Fruit fly (Drosophila melanogaster) whole organism, embryonic: ENCODE results near the gene CG4009.
A peak's percentile ranks its signal among the peaks of the same experiment; 100 is the strongest.

Experiments
- Atf3 ChIP-seq: fragments of 200-800 bp; sonication (Bioruptor generic); optimal IDR thresholded peaks from 3 replicates; lab custom pipeline; 2016; ENCODE audit warnings: missing biosample characterization, missing genetic modification characterization
- CG10267 ChIP-seq: fragments of 200-800 bp; sonication (Bioruptor generic); optimal IDR thresholded peaks from 2 replicates; lab custom pipeline; 2018; ENCODE audit warnings: missing biosample characterization, mild to moderate bottlenecking, missing genetic modification characterization, moderate library complexity
- CG11456 ChIP-seq: fragments of 200-800 bp; sonication (Bioruptor generic); IDR thresholded peaks from 3 replicates; pipeline ENCODE4 v1.3.6; 2022; ENCODE audit warnings: missing biosample characterization, missing genetic modification characterization
- CG11696 ChIP-seq: fragments of 200-800 bp; sonication (Bioruptor generic); IDR thresholded peaks from 2 replicates; pipeline ENCODE4 v1.3.6; 2022; ENCODE audit warnings: missing biosample characterization, missing genetic modification characterization
- CG12155 ChIP-seq: fragments of 200-800 bp; sonication (Bioruptor generic); optimal IDR thresholded peaks from 3 replicates; lab custom pipeline; 2016; ENCODE audit warnings: missing biosample characterization, missing genetic modification characterization
- CG1233 ChIP-seq: fragments of 200-800 bp; sonication (Bioruptor generic); optimal IDR thresholded peaks from 4 replicates; lab custom pipeline; 2018; ENCODE audit warnings: missing biosample characterization, mild to moderate bottlenecking, missing genetic modification characterization
- CG12391 ChIP-seq: fragments of 200-800 bp; sonication (Bioruptor generic); optimal IDR thresholded peaks from 3 replicates; lab custom pipeline; 2018; ENCODE audit warnings: missing biosample characterization, mild to moderate bottlenecking, missing genetic modification characterization, moderate library complexity
- CG15514 ChIP-seq: fragments of 200-800 bp; sonication (Bioruptor generic); optimal IDR thresholded peaks from 3 replicates; lab custom pipeline; 2017; ENCODE audit warnings: missing biosample characterization, missing genetic modification characterization, mild to moderate bottlenecking, moderate library complexity, missing genetic modification reagents
- CG16863 ChIP-seq: fragments of 200-800 bp; sonication (Bioruptor generic); optimal IDR thresholded peaks from 3 replicates; lab custom pipeline; 2016; ENCODE audit warnings: missing biosample characterization, missing genetic modification characterization
- CG17829 ChIP-seq: fragments of 200-800 bp; optimal IDR thresholded peaks from 2 replicates; lab custom pipeline; 2019; ENCODE audit warnings: missing biosample characterization, mild to moderate bottlenecking, missing genetic modification characterization, moderate library complexity
- CG18011 ChIP-seq: fragments of 200-800 bp; sonication (Bioruptor generic); optimal IDR thresholded peaks from 2 replicates; lab custom pipeline; 2017; ENCODE audit warnings: missing biosample characterization, missing genetic modification characterization, mild to moderate bottlenecking, moderate library complexity, missing genotype
- CG18476 ChIP-seq: fragments of 200-800 bp; sonication (Bioruptor generic); optimal IDR thresholded peaks from 2 replicates; lab custom pipeline; 2016; ENCODE audit warnings: missing biosample characterization, mild to moderate bottlenecking, missing genetic modification characterization
- CG2129 ChIP-seq: fragments of 200-800 bp; sonication (Bioruptor generic); IDR thresholded peaks from 2 replicates; pipeline ENCODE4 v1.3.6; 2022; ENCODE audit warnings: missing biosample characterization, missing genetic modification characterization; ENCODE audit not compliant: partially characterized antibody
- CG3847 ChIP-seq: fragments of 200-800 bp; sonication (Bioruptor generic); IDR thresholded peaks from 2 replicates; pipeline ENCODE4 v1.3.6; 2022; ENCODE audit warnings: missing biosample characterization, missing genetic modification characterization
- CG3995 ChIP-seq: fragments of 200-800 bp; sonication (Bioruptor generic); optimal IDR thresholded peaks from 3 replicates; lab custom pipeline; 2016; ENCODE audit warnings: missing biosample characterization, missing genetic modification characterization
- CG4404 ChIP-seq: fragments of 200-800 bp; sonication (Bioruptor generic); IDR thresholded peaks from 2 replicates; pipeline ENCODE4 v1.3.6; 2022; ENCODE audit warnings: missing biosample characterization, missing genetic modification characterization
- CG5245 ChIP-seq: fragments of 200-800 bp; sonication (Bioruptor generic); optimal IDR thresholded peaks from 3 replicates; lab custom pipeline; 2016; ENCODE audit warnings: missing biosample characterization, missing genetic modification characterization
- CG6791 ChIP-seq: fragments of 200-800 bp; sonication (Bioruptor generic); IDR thresholded peaks from 3 replicates; pipeline ENCODE4 v1.3.6; 2022; ENCODE audit warnings: missing biosample characterization, missing genetic modification characterization; ENCODE audit not compliant: partially characterized antibody
- CG7556 ChIP-seq: fragments of 200-800 bp; sonication (Bioruptor generic); optimal IDR thresholded peaks from 2 replicates; lab custom pipeline; 2017; ENCODE audit warnings: missing biosample characterization, mild to moderate bottlenecking, missing genetic modification characterization
- CG7987 ChIP-seq: fragments of 200-800 bp; sonication (Bioruptor generic); optimal IDR thresholded peaks from 2 replicates; lab custom pipeline; 2018; ENCODE audit warnings: missing biosample characterization, mild to moderate bottlenecking, missing genetic modification characterization, moderate library complexity
- CG8944 ChIP-seq: fragments of 200-800 bp; sonication (Bioruptor generic); optimal IDR thresholded peaks from 3 replicates; lab custom pipeline; 2016; ENCODE audit warnings: missing biosample characterization, missing genetic modification characterization
- Elba2 ChIP-seq: fragments of 200-800 bp; sonication (Bioruptor generic); optimal IDR thresholded peaks from 3 replicates; lab custom pipeline; 2016; ENCODE audit warnings: missing biosample characterization, missing genetic modification characterization
- Hr3 ChIP-seq: fragments of 200-800 bp; sonication (Bioruptor generic); optimal IDR thresholded peaks from 3 replicates; lab custom pipeline; 2016; ENCODE audit warnings: missing biosample characterization, missing genetic modification characterization
- MBD-R2 ChIP-seq: fragments of 200-800 bp; sonication (Bioruptor generic); IDR thresholded peaks from 2 replicates; pipeline ENCODE4 v1.3.6; 2022; ENCODE audit warnings: missing biosample characterization, missing genetic modification characterization
- Med ChIP-seq: fragments of 200-800 bp; sonication (Bioruptor generic); peaks from one replicate; lab custom pipeline; 2016; ENCODE audit warnings: missing biosample characterization, missing genetic modification characterization, mild to moderate bottlenecking, inconsistent platforms, moderate library complexity
- NC2α ChIP-seq: fragments of 200-800 bp; sonication (Bioruptor generic); optimal IDR thresholded peaks from 2 replicates; lab custom pipeline; 2016; ENCODE audit warnings: missing biosample characterization, missing genetic modification characterization
- Opbp ChIP-seq: fragments of 200-800 bp; sonication (Bioruptor generic); IDR thresholded peaks from 3 replicates; pipeline ENCODE4 v1.3.6; 2022; ENCODE audit warnings: missing biosample characterization, missing genetic modification characterization; ENCODE audit not compliant: partially characterized antibody
- Pdp1 ChIP-seq, 2 experiments: fragments of 200-800 bp; sonication (Bioruptor generic); optimal IDR thresholded peaks; 3 replicates each; lab custom pipeline; 2016; ENCODE audit warnings: missing biosample characterization in 2 of 2, missing genetic modification characterization in 2 of 2, mild to moderate bottlenecking in 1 of 2, moderate library complexity in 1 of 2
- Sox100B ChIP-seq: fragments of 200-800 bp; sonication (Bioruptor generic); optimal IDR thresholded peaks from 3 replicates; lab custom pipeline; 2018; ENCODE audit warnings: missing biosample characterization, mild to moderate bottlenecking, missing genetic modification characterization
- bbx ChIP-seq: fragments of 200-800 bp; sonication (Bioruptor generic); IDR thresholded peaks from 2 replicates; pipeline ENCODE4 v1.3.6; 2022; ENCODE audit warnings: missing biosample characterization, missing genetic modification characterization; ENCODE audit not compliant: partially characterized antibody
- cad ChIP-seq: fragments of >200 bp; optimal IDR thresholded peaks from 2 replicates; lab custom pipeline; 2017; ENCODE audit warnings: missing biosample characterization, missing genetic modification characterization
- chn ChIP-seq: fragments of 200-800 bp; sonication (Bioruptor generic); optimal IDR thresholded peaks from 2 replicates; lab custom pipeline; 2016; ENCODE audit warnings: missing biosample characterization, missing genetic modification characterization
- corto ChIP-seq: fragments of 200-800 bp; sonication (Bioruptor generic); optimal IDR thresholded peaks from 2 replicates; lab custom pipeline; 2016; ENCODE audit warnings: missing biosample characterization, mild to moderate bottlenecking, missing genetic modification characterization, moderate library complexity
- dm ChIP-seq: fragments of 200-800 bp; sonication (Bioruptor generic); optimal IDR thresholded peaks from 3 replicates; lab custom pipeline; 2016; ENCODE audit warnings: missing biosample characterization, missing genetic modification characterization
- dpn ChIP-seq, 2 experiments: fragments of 200-800 bp; sonication (Bioruptor generic); optimal IDR thresholded peaks; 3 replicates each; lab custom pipeline; 2016; ENCODE audit warnings: missing biosample characterization in 2 of 2, missing genetic modification characterization in 2 of 2
- gcm ChIP-seq: fragments of 200-800 bp; sonication (Bioruptor generic); optimal IDR thresholded peaks from 2 replicates; lab custom pipeline; 2019; ENCODE audit warnings: missing biosample characterization, mild to moderate bottlenecking, missing genetic modification characterization, moderate library complexity
- hbn ChIP-seq: fragments of 200-800 bp; sonication (Bioruptor generic); IDR thresholded peaks from 2 replicates; pipeline ENCODE4 v1.3.6; 2022; ENCODE audit warnings: missing biosample characterization, missing genetic modification characterization; ENCODE audit not compliant: partially characterized antibody
- inv ChIP-seq: fragments of 200-800 bp; sonication (Bioruptor generic); IDR thresholded peaks from 2 replicates; pipeline ENCODE4 v1.3.6; 2022; ENCODE audit warnings: missing biosample characterization, missing genetic modification characterization; ENCODE audit not compliant: partially characterized antibody
- ken ChIP-seq: fragments of 200-800 bp; sonication (Bioruptor generic); IDR thresholded peaks from 3 replicates; pipeline ENCODE4 v1.3.6; 2022; ENCODE audit warnings: missing biosample characterization, missing genetic modification characterization
- kni ChIP-seq: fragments of 200-800 bp; sonication (Bioruptor generic); optimal IDR thresholded peaks from 3 replicates; lab custom pipeline; 2017; ENCODE audit warnings: mild to moderate bottlenecking, missing biosample characterization, missing genetic modification reagents, missing genetic modification characterization
- lbe ChIP-seq: fragments of 200-800 bp; sonication (Bioruptor generic); optimal IDR thresholded peaks from 2 replicates; lab custom pipeline; 2016; ENCODE audit warnings: missing biosample characterization, mild to moderate bottlenecking, missing genetic modification characterization
- pita ChIP-seq: fragments of 200-800 bp; sonication (Bioruptor generic); optimal IDR thresholded peaks from 2 replicates; lab custom pipeline; 2017; ENCODE audit warnings: missing biosample characterization, mild to moderate bottlenecking, missing genetic modification characterization
- run ChIP-seq: fragments of 200-800 bp; sonication (Bioruptor generic); optimal IDR thresholded peaks from 3 replicates; lab custom pipeline; 2018; ENCODE audit warnings: missing biosample characterization, mild to moderate bottlenecking, missing genetic modification characterization
- slbo ChIP-seq: fragments of 200-800 bp; sonication (Bioruptor generic); IDR thresholded peaks from 2 replicates; pipeline ENCODE4 v1.3.6; 2022; ENCODE audit warnings: missing biosample characterization, missing genetic modification characterization
- slp2 ChIP-seq: fragments of 200-800 bp; sonication (Bioruptor generic); optimal IDR thresholded peaks from 2 replicates; lab custom pipeline; 2016; ENCODE audit warnings: missing biosample characterization, missing genetic modification characterization
- trem ChIP-seq: fragments of 200-800 bp; optimal IDR thresholded peaks from 3 replicates; lab custom pipeline; 2019; ENCODE audit warnings: missing biosample characterization, mild to moderate bottlenecking, missing genetic modification characterization, moderate library complexity
- zen ChIP-seq: fragments of 200-800 bp; sonication (Bioruptor generic); optimal IDR thresholded peaks from 3 replicates; lab custom pipeline; 2018; ENCODE audit warnings: missing biosample characterization, mild to moderate bottlenecking, missing genetic modification characterization, moderate library complexity
- zfh1 ChIP-seq: fragments of 200-800 bp; sonication (Bioruptor generic); IDR thresholded peaks from 3 replicates; pipeline ENCODE4 v1.3.6; 2022; ENCODE audit warnings: missing biosample characterization, missing genetic modification characterization

CG4009 gene

dm6 chr3R:17042838-17043569, 7.2 kb upstream of the CG4009 start, which contains the start of the genes bdwf and Patr-1:
Gene bdwf, minus strand, starts transcription at chr3R:17043136.
Gene Patr-1, plus strand, starts transcription at chr3R:17043564.
- peak; percentile 29 for TF ChIP-seq CG8944 (GFP tag; lab: Kevin White, UChicago)
- peak; percentile 35 for TF ChIP-seq CG17829 (tag; lab: Kevin White, UChicago)
- no peak for TF ChIP-seq CG11696 (GFP tag; lab: Robert Waterston, UW)
- peak; percentile 66 for TF ChIP-seq CG2129 (GFP tag; lab: Robert Waterston, UW)
- no peak; the same call in 1 of the 2 replicates for TF ChIP-seq slbo
- peak; percentile 17 for TF ChIP-seq CG18476 (GFP tag; lab: Kevin White, UChicago)
- TF ChIP-seq CG3995: peak; percentile 92
- peak; percentile 25 for TF ChIP-seq lbe (GFP tag; lab: Kevin White, UChicago)
- TF ChIP-seq inv (GFP tag; lab: Robert Waterston, UW): peak; percentile 92
- TF ChIP-seq run (tag; lab: Kevin White, UChicago): no peak
- no peak for TF ChIP-seq CG18011 (GFP tag; lab: Kevin White, UChicago)
- TF ChIP-seq Elba2: no peak
- no peak for TF ChIP-seq zfh1 (GFP tag; lab: Robert Waterston, UW)
- TF ChIP-seq CG11456: 0 out of 3 replicates have a peak, but pooled peaks have one; percentile 36
- TF ChIP-seq CG10267: peak; percentile 44
- peak; percentile 84 for TF ChIP-seq hbn
- no peak for TF ChIP-seq chn (GFP tag; lab: Kevin White, UChicago)
- TF ChIP-seq dpn (GFP tag; optimal IDR thresholded peaks at IDR 0.05; lab: Kevin White, UChicago): peak; percentile 3 to 7
- TF ChIP-seq dm: no peak
- no peak for TF ChIP-seq Atf3 (GFP tag; lab: Kevin White, UChicago)
- no peak for TF ChIP-seq CG5245
- peak; percentile 89 for TF ChIP-seq bbx (GFP tag; lab: Robert Waterston, UW)
- TF ChIP-seq CG1233 (GFP tag; lab: Kevin White, UChicago): peak; percentile 33
- peak; percentile 43 for TF ChIP-seq Sox100B (GFP tag; lab: Kevin White, UChicago)
- peak; percentile 5 for TF ChIP-seq corto (GFP tag; lab: Kevin White, UChicago)
- TF ChIP-seq zen (tag; lab: Kevin White, UChicago): peak; percentile 55
- peak; percentile 67 for TF ChIP-seq kni
- peak; percentile 0 for TF ChIP-seq CG12155 (GFP tag; lab: Kevin White, UChicago)
- no peak for TF ChIP-seq NC2α
- TF ChIP-seq trem (tag; lab: Kevin White, UChicago): peak; percentile 65
- TF ChIP-seq CG3847 (GFP tag; lab: Robert Waterston, UW): peak; percentile 25; the same call in 1 of the 2 replicates
- no peak for TF ChIP-seq CG16863 (GFP tag; lab: Kevin White, UChicago)
- 0 out of 2 replicates have a peak, but pooled peaks have one; percentile 6 for TF ChIP-seq CG4404 (GFP tag; lab: Robert Waterston, UW)
- no peak for TF ChIP-seq CG7556 (GFP tag; lab: Kevin White, UChicago)
- peak; percentile 73 for TF ChIP-seq Med (GFP tag; lab: Kevin White, UChicago)
- TF ChIP-seq gcm (GFP tag; lab: Kevin White, UChicago): peak; percentile 4
- no peak for TF ChIP-seq ken (GFP tag; lab: Robert Waterston, UW)
- peak; percentile 99 for TF ChIP-seq CG15514 (GFP tag; lab: Kevin White, UChicago)
- no peak for TF ChIP-seq pita (GFP tag; lab: Kevin White, UChicago)
- peak; percentile 92 for TF ChIP-seq CG6791
- TF ChIP-seq MBD-R2 (GFP tag; lab: Robert Waterston, UW): peak; percentile 66
- peak; percentile 89 for TF ChIP-seq Opbp (GFP tag; lab: Robert Waterston, UW)
- peak; percentile 10 for TF ChIP-seq slp2 (GFP tag; lab: Kevin White, UChicago)
- TF ChIP-seq cad (GFP tag; lab: Kevin White, UChicago): no peak
- TF ChIP-seq CG12391 (tag; lab: Kevin White, UChicago): peak; percentile 63
- TF ChIP-seq CG7987: no peak
- peak; percentile 35 for TF ChIP-seq Hr3 (GFP tag; lab: Kevin White, UChicago)
- TF ChIP-seq Pdp1 (GFP tag; optimal IDR thresholded peaks at IDR 0.05; lab: Kevin White, UChicago): peak in 1 of 2 experiments; percentile 17
